Worm (Caenorhabditis elegans) whole organism, L3 larva: ENCODE data around the gene Y45F10D.6.
A peak's percentile ranks its signal among the peaks of the same experiment; 100 is the strongest.

Source experiments
- R02D3.7 ChIP-seq: fragments of 150-350 bp; optimal IDR thresholded peaks from 2 replicates; lab custom pipeline; 2014; ENCODE audit warnings: missing biosample characterization, missing genetic modification characterization
- ZK546.5 ChIP-seq: sonication (generic microtip); optimal IDR thresholded peaks from 2 replicates; lab custom pipeline; 2017; ENCODE audit warnings: missing biosample characterization, missing genetic modification characterization
- aly-2 ChIP-seq: fragments of 150-350 bp; optimal IDR thresholded peaks from 2 replicates; lab custom pipeline; 2014; ENCODE audit warnings: missing biosample characterization, missing genetic modification characterization
- ama-1 ChIP-seq: fragments of 150-350 bp; optimal IDR thresholded peaks from 2 replicates; lab custom pipeline; 2018
- ceh-28 ChIP-seq: fragments of 150-350 bp; optimal IDR thresholded peaks from 2 replicates; lab custom pipeline; 2014; ENCODE audit warnings: missing biosample characterization, missing genetic modification reagents, missing genetic modification characterization
- ceh-82 ChIP-seq: fragments of 150-350 bp; optimal IDR thresholded peaks from 2 replicates; lab custom pipeline; 2014; ENCODE audit warnings: missing biosample characterization, missing genetic modification characterization
- ceh-9 ChIP-seq: sonication (generic microtip); optimal IDR thresholded peaks from 2 replicates; lab custom pipeline; 2018; ENCODE audit warnings: missing biosample characterization, missing genetic modification characterization
- daf-12 ChIP-seq: fragments of 150-350 bp; optimal IDR thresholded peaks from 2 replicates; lab custom pipeline; 2014; ENCODE audit warnings: missing biosample characterization, missing genetic modification reagents, missing genetic modification characterization
- egl-27 ChIP-seq: sonication (generic microtip); optimal IDR thresholded peaks from 4 replicates; lab custom pipeline; 2017; ENCODE audit warnings: missing biosample characterization, missing genetic modification reagents, missing genetic modification characterization
- egl-5 ChIP-seq: fragments of 150-350 bp; optimal IDR thresholded peaks from 2 replicates; lab custom pipeline; 2017; ENCODE audit warnings: missing biosample characterization, missing genetic modification reagents, missing genetic modification characterization, inconsistent platforms
- elt-1 ChIP-seq: fragments of 150-350 bp; optimal IDR thresholded peaks from 2 replicates; lab custom pipeline; 2014; ENCODE audit warnings: missing biosample characterization, missing genetic modification characterization
- elt-2 ChIP-seq: sonication (generic microtip); optimal IDR thresholded peaks from 2 replicates; lab custom pipeline; 2016; ENCODE audit warnings: missing genetic modification reagents, mild to moderate bottlenecking, missing genetic modification characterization, missing compliant biosample characterization
- elt-3 ChIP-seq, 3 experiments: fragments of 150-350 bp in 1 of 3; sonication (generic microtip) in 2 of 3; optimal IDR thresholded peaks; 2 replicates in 2 of 3; 4 replicates in 1 of 3; lab custom pipeline; 2014 to 2017; ENCODE audit warnings: missing biosample characterization in 3 of 3, missing genetic modification characterization in 3 of 3
- eor-1 ChIP-seq, 2 experiments: fragments of 150-350 bp; optimal IDR thresholded peaks; 2 replicates each; lab custom pipeline; 2014 to 2018; ENCODE audit warnings: missing biosample characterization in 2 of 2, missing genetic modification characterization in 2 of 2
- fkh-10 ChIP-seq: sonication (generic microtip); optimal IDR thresholded peaks from 2 replicates; lab custom pipeline; 2017; ENCODE audit warnings: missing biosample characterization, missing genetic modification reagents, missing genetic modification characterization
- fkh-2 ChIP-seq: fragments of 150-350 bp; optimal IDR thresholded peaks from 2 replicates; lab custom pipeline; 2014; ENCODE audit warnings: missing biosample characterization, missing genetic modification reagents, missing genetic modification characterization
- fos-1 ChIP-seq: fragments of 150-350 bp; optimal IDR thresholded peaks from 2 replicates; lab custom pipeline; 2014; ENCODE audit warnings: missing biosample characterization, missing genetic modification characterization
- hmg-11 ChIP-seq: sonication (generic microtip); optimal IDR thresholded peaks from 2 replicates; lab custom pipeline; 2016; ENCODE audit warnings: missing genetic modification characterization, missing compliant biosample characterization
- jun-1 ChIP-seq: fragments of 150-350 bp; optimal IDR thresholded peaks from 2 replicates; lab custom pipeline; 2014; ENCODE audit warnings: missing biosample characterization, missing genetic modification reagents, missing genetic modification characterization
- lin-15B ChIP-seq: fragments of 150-350 bp; optimal IDR thresholded peaks from 2 replicates; lab custom pipeline; 2014; ENCODE audit warnings: missing biosample characterization, missing genetic modification characterization
- lsy-12 ChIP-seq: sonication (generic microtip); optimal IDR thresholded peaks from 2 replicates; lab custom pipeline; 2016; ENCODE audit warnings: mild to moderate bottlenecking, missing genetic modification characterization, missing compliant biosample characterization
- mdl-1 ChIP-seq: fragments of 150-350 bp; optimal IDR thresholded peaks from 2 replicates; lab custom pipeline; 2014; ENCODE audit warnings: missing biosample characterization, missing genetic modification characterization
- mml-1 ChIP-seq: fragments of 150-350 bp; sonication (generic microtip); optimal IDR thresholded peaks from 3 replicates; lab custom pipeline; 2014; ENCODE audit warnings: missing biosample characterization, missing genetic modification characterization
- nhr-11 ChIP-seq: fragments of 150-350 bp; optimal IDR thresholded peaks from 2 replicates; lab custom pipeline; 2014; ENCODE audit warnings: missing biosample characterization, missing genetic modification characterization
- nhr-23 ChIP-seq: fragments of 150-350 bp; optimal IDR thresholded peaks from 2 replicates; lab custom pipeline; 2014; ENCODE audit warnings: missing biosample characterization, missing genetic modification reagents, missing genetic modification characterization
- nhr-237 ChIP-seq: fragments of 150-350 bp; optimal IDR thresholded peaks from 2 replicates; lab custom pipeline; 2014; ENCODE audit warnings: missing biosample characterization, missing genetic modification characterization
- nhr-25 ChIP-seq: sonication (generic microtip); optimal IDR thresholded peaks from 2 replicates; lab custom pipeline; 2017; ENCODE audit warnings: missing biosample characterization, missing genetic modification characterization
- nhr-28 ChIP-seq: fragments of 150-350 bp; optimal IDR thresholded peaks from 2 replicates; lab custom pipeline; 2014; ENCODE audit warnings: missing biosample characterization, missing genetic modification characterization
- nhr-43 ChIP-seq: sonication (generic microtip); optimal IDR thresholded peaks from 2 replicates; lab custom pipeline; 2016; ENCODE audit warnings: mild to moderate bottlenecking, missing genetic modification characterization, missing compliant biosample characterization; ENCODE audit not compliant: poor library complexity, severe bottlenecking
- nhr-76 ChIP-seq: fragments of 150-350 bp; sonication (generic microtip); optimal IDR thresholded peaks from 5 replicates; lab custom pipeline; 2014; ENCODE audit warnings: missing biosample characterization, missing genetic modification characterization
- nhr-77 ChIP-seq: fragments of 150-350 bp; optimal IDR thresholded peaks from 2 replicates; lab custom pipeline; 2014; ENCODE audit warnings: missing biosample characterization, missing genetic modification characterization
- pha-4 ChIP-seq: fragments of 150-350 bp; optimal IDR thresholded peaks from 2 replicates; lab custom pipeline; 2014; ENCODE audit warnings: missing biosample characterization, missing genetic modification reagents, missing genetic modification characterization
- sea-2 ChIP-seq: fragments of 150-350 bp; sonication (generic microtip); optimal IDR thresholded peaks from 4 replicates; lab custom pipeline; 2014; ENCODE audit warnings: missing biosample characterization, missing genetic modification reagents, missing genetic modification characterization
- skn-1 ChIP-seq: fragments of 150-350 bp; optimal IDR thresholded peaks from 2 replicates; lab custom pipeline; 2014; ENCODE audit warnings: missing biosample characterization, missing genetic modification characterization
- snpc-4 ChIP-seq: fragments of 150-350 bp; optimal IDR thresholded peaks from 2 replicates; lab custom pipeline; 2014; ENCODE audit warnings: missing biosample characterization, missing genetic modification characterization
- tbx-2 ChIP-seq: sonication (generic microtip); optimal IDR thresholded peaks from 2 replicates; lab custom pipeline; 2016; ENCODE audit warnings: mild to moderate bottlenecking, missing genetic modification characterization, missing compliant biosample characterization
- unc-39 ChIP-seq: sonication (generic microtip); optimal IDR thresholded peaks from 4 replicates; lab custom pipeline; 2017; ENCODE audit warnings: missing biosample characterization, missing genetic modification characterization
- unc-62 ChIP-seq: fragments of 150-350 bp; sonication (generic microtip); optimal IDR thresholded peaks from 4 replicates; lab custom pipeline; 2014; ENCODE audit warnings: missing biosample characterization, missing genetic modification reagents, missing genetic modification characterization
- zag-1 ChIP-seq: fragments of 150-350 bp; optimal IDR thresholded peaks from 2 replicates; lab custom pipeline; 2014; ENCODE audit warnings: missing biosample characterization, missing genetic modification characterization
- ztf-11 ChIP-seq: fragments of 150-350 bp; optimal IDR thresholded peaks from 2 replicates; lab custom pipeline; 2014; ENCODE audit warnings: missing biosample characterization, missing genetic modification characterization

The Y45F10D.6 gene

DNA sequence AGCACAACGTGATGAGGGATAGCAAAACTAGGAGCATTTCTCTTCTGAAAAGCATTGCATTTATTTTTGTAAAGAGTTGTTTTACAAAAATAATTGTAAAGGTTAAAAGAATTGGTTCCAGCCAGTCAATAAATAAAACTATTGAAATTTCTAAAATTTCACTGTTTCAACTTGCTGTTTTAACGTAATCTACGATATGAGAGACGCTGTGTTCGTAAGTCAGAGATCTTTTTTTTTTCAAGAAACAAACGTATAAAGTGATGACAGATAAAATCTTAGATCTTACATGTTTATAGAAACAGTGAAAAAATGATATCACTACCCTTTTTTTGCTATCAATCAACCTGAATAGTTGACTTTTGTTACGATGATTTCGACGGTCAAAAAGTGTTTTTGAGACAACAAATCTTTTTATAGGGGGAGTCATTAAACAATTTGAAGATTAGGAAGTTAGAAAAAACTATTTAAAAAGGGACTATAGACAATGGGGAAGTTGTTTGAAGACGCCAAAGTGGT lies at the start of gene Y45F10D.6:
Gene Y45F10D.6, minus strand, starts transcription at position 51 of the 516 bp plus-strand sequence.
- TF ChIP-seq ZK546.5 (no peak), elt-2 (tag; lab: Kevin White, UChicago) (no peak), nhr-77 (tag; lab: Kevin White, UChicago) (no peak), ceh-28 (tag; lab: Kevin White, UChicago) (no peak)

DNA sequence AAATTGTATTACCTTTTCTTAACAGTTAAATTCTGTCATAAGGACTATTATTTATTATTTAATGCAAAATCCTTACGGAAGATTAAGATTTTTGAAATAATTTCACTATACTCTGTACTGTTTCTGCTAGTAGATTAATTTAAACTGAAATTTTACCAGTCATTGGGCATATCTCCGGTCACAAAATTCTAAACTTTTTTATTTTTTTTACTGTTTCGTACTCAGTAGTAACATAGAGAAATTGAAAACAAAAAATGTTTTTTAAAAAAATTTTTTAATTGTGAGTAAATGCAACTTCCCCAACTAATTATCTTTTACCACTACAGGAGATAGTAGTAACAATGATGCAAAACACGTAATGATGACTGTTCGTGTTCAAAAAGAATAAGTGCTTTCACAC lies 40.6 kb upstream of the Y45F10D.6 start:
- no peak for TF ChIP-seq ceh-28 (tag; lab: Kevin White, UChicago)
- no peak for TF ChIP-seq tbx-2 (tag; lab: Kevin White, UChicago)
- TF ChIP-seq ztf-11 (tag; lab: Kevin White, UChicago): no peak
- TF ChIP-seq egl-27 (tag; lab: Kevin White, UChicago): no peak
- no peak for TF ChIP-seq daf-12 (tag; lab: Kevin White, UChicago)
- no peak for TF ChIP-seq jun-1 (tag; lab: Kevin White, UChicago)
- no peak for TF ChIP-seq ZK546.5

- TF ChIP-seq ceh-28 (tag; lab: Kevin White, UChicago) (no peak), egl-5 (tag; lab: Kevin White, UChicago) (no peak), fkh-10 (GFP tag; lab: Kevin White, UChicago) (no peak), aly-2 (tag; lab: Kevin White, UChicago) (no peak), nhr-237 (tag; lab: Kevin White, UChicago) (no peak), nhr-11 (tag; lab: Kevin White, UChicago) (no peak), mml-1 (no peak), snpc-4 (tag; lab: Kevin White, UChicago) (no peak), ceh-82 (no peak)
Measured at ce11 chrIV:13836290-13836689, 38.6 kb upstream of the Y45F10D.6 start, which contains the start of gene H08M01.1. TSS of gene H08M01.1 (minus strand) at chrIV:13836390.

DNA sequence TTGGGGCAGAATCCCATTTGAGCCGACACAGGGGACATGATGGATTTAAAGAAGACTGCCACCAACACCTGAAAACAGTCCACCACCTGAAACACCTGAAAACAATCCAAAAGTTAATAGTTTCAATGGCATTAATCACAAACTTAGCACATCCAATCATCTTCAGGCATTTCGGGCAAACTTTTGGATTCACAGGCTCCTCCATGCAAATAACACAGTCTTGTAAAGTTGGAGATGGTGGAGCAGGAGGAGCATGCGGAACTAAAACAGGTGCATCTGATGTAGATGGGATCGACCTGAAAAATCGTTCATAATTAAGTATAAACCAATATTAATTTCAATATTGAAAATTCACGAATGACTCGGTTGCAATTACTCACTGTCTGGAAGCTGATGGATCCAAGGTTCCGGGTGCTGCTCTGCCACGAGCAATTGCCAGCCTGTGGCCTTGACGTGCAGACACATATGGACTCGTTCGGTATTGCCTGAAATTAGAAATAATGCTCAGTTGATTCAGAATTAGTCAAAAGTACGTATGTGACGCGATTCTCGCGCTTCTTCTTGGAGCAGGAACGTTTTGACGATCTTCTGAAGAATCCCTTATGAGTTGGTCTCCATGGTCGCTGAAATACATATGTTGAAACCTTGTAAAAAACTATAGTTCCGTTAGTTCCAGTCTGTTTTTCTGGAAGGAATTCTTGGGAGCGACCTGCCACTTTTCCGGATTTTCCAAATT lies 36.9 kb upstream of the Y45F10D.6 start:
- TF ChIP-seq elt-3 (tag; optimal IDR thresholded peaks at IDR 0.05; lab: Kevin White, UChicago) (no peak), lin-15B (no peak), fos-1 (no peak), R02D3.7 (tag; lab: Kevin White, UChicago) (no peak), nhr-76 (no peak), hmg-11 (tag; lab: Kevin White, UChicago) (no peak), nhr-25 (tag; lab: Kevin White, UChicago) (no peak), lsy-12 (tag; lab: Kevin White, UChicago) (no peak)

ce11 chrIV:13827586-13827985 lies 29.9 kb upstream of the Y45F10D.6 start, which contains the start of gene rga-5:
TSS of gene rga-5 (plus strand) at chrIV:13827886.
- TF ChIP-seq ceh-82: no peak

DNA sequence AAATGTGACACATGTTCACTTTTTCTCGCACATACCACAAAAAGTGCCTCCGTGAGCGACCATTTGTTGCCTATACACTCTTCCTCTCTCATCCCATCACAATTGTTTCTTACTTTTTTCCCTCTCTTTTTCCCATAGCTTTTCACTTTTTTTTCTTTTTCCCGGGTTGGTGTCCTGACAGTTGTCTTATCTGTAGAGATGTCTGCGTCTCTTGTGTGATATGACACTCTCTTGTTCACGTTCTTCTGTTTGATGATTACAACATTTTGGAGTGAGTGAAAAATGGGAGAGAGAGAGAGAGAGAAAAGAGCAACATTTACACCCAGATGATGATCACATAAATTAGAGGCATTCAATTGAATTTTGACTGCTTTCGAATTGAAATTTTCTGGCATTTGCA lies 28.7 kb upstream of the Y45F10D.6 start:
- TF ChIP-seq elt-2 (tag; lab: Kevin White, UChicago) (peak; percentile 84), eor-1 (tag; optimal IDR thresholded peaks at IDR 0.05; lab: Kevin White, UChicago) (no peak), pha-4 (tag; lab: Kevin White, UChicago) (peak; percentile 68), hmg-11 (tag; lab: Kevin White, UChicago) (peak; percentile 5), unc-62 (GFP tag; lab: Kevin White, UChicago) (no peak), nhr-237 (tag; lab: Kevin White, UChicago) (no peak), mdl-1 (tag; lab: Kevin White, UChicago) (no peak), egl-27 (tag; lab: Kevin White, UChicago) (no peak), skn-1 (tag; lab: Kevin White, UChicago) (peak; percentile 21), nhr-23 (tag; lab: Kevin White, UChicago) (no peak), ceh-9 (tag; lab: Kevin White, UChicago) (no peak), egl-5 (tag; lab: Kevin White, UChicago) (peak; percentile 13), ama-1 (lab: Kevin White, UChicago) (no peak), snpc-4 (tag; lab: Kevin White, UChicago) (peak; percentile 6), fkh-2 (tag; lab: Kevin White, UChicago) (no peak), elt-1 (no peak), unc-39 (no peak), nhr-77 (tag; lab: Kevin White, UChicago) (no peak), sea-2 (GFP tag; lab: Kevin White, UChicago) (no peak), ceh-82 (no peak), lsy-12 (tag; lab: Kevin White, UChicago) (no peak), ZK546.5 (no peak), nhr-43 (tag; lab: Kevin White, UChicago) (no peak), ztf-11 (tag; lab: Kevin White, UChicago) (no peak), mml-1 (no peak), nhr-11 (tag; lab: Kevin White, UChicago) (no peak), zag-1 (tag; lab: Kevin White, UChicago) (no peak), nhr-28 (tag; lab: Kevin White, UChicago) (no peak), nhr-25 (tag; lab: Kevin White, UChicago) (no peak), daf-12 (tag; lab: Kevin White, UChicago) (no peak)
